Worm (Caenorhabditis elegans): ENCODE results near the gene Y43F8C.13.
A peak's percentile ranks its signal among the peaks of the same experiment; 100 is the strongest.

Gene Y43F8C.13

DNA sequence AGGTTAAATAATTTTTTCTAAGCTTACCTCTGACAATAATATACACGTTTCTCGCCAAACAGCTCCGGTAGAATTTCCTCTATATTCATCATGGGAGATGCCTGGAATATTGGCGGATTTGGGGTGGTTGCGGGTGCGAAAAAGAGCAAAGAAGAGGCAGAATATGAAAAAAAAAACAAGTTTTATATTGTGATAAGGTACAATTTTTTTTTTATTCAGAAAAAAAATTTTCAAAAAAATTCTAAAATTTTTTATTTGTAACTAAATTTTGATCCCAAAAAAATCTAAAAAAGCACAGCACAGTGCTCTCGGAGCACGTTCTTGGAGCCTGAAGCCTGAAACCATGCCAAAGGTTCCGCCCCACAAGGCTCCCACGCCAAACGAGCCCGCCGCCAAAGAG is 42.0 kb downstream of the Y43F8C.13 start, which contains the start of gene dmd-3:
dmd-3 (minus strand) TSS at position 101 of the 400 bp plus-strand sequence.
- TF ChIP-seq hlh-4 (tag; optimal IDR thresholded peaks at IDR 0.05) (no peak), fkh-4 (tag; optimal IDR thresholded peaks at IDR 0.05; ENCODE audit: borderline replicate concordance) (no peak), nhr-84 (tag; optimal IDR thresholded peaks at IDR 0.05) (no peak), pag-3 (tag; optimal IDR thresholded peaks at IDR 0.05; ENCODE audit: borderline replicate concordance, insufficient read depth) (no peak), rnt-1 (tag; optimal IDR thresholded peaks at IDR 0.05) (no peak), jun-1 (tag; optimal IDR thresholded peaks at IDR 0.05) (no peak), skn-1 (tag; optimal IDR thresholded peaks at IDR 0.05) (no peak), xbp-1 (tag; optimal IDR thresholded peaks at IDR 0.05) (no peak)

DNA sequence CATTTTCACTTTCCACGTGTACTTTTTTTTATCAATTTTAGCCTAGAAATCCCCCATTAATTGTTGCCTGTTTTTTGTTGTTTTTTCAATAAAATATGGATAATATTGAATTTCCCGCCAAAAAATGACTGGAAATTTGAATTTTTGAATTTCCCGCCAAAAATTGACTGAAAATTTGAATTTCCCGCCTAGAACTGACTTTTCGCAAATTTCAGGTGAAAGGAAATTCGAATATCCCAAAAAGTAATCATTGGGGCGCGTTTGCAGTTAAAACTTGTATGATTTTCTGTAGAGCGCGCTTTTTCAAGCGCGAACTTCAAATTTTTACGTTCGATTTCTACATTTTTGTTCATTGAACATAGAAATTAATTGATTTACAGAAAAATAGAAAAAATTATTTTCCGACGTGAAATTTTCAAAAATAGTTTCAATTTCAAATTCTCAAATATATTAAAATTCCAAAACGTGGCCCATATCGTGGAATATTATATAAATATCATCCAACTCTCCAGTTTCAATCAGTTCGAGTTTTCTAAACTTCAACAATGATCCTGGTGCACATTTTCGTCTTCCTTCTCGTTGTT is 51.5 kb downstream of the Y43F8C.13 start, which contains the start of gene Y43F8C.9:
Y43F8C.9 (plus strand) TSS at position 534 of the 584 bp plus-strand sequence.
- no peak for TF ChIP-seq Y116A8C.19 (tag; optimal IDR thresholded peaks at IDR 0.05; ENCODE audit: borderline replicate concordance)
- TF ChIP-seq efl-1 (optimal IDR thresholded peaks at IDR 0.05), result no peak
- TF ChIP-seq efl-1 (GFP tag; optimal IDR thresholded peaks at IDR 0.05 in 1 of 2), result peak in 1 of 2 experiments; percentile 25
- TF ChIP-seq xbp-1 (tag; optimal IDR thresholded peaks at IDR 0.05), result no peak
- TF ChIP-seq hlh-4 (tag; optimal IDR thresholded peaks at IDR 0.05), result no peak

ce11 chrV:19643903-19644302 is 53.3 kb downstream of the Y43F8C.13 start, which contains the start of the genes Y43F8C.7 and mrps-28:
Gene Y43F8C.7 (minus strand): TSS chrV:19644030.
Gene mrps-28 (plus strand): TSS chrV:19644239.
- TF ChIP-seq ets-5 (GFP tag; IDR thresholded peaks at IDR 0.05) (no peak), snpc-4 (tag; optimal IDR thresholded peaks at IDR 0.05) (peak; percentile 54), irx-1 (tag; optimal IDR thresholded peaks at IDR 0.05) (peak; percentile 3), aly-2 (tag; optimal IDR thresholded peaks at IDR 0.05) (peak; percentile 25), elt-3 (tag; optimal IDR thresholded peaks at IDR 0.05) (no peak), nhr-47 (tag; optimal IDR thresholded peaks at IDR 0.05) (peak; percentile 66), tbx-2 (tag; optimal IDR thresholded peaks at IDR 0.05) (peak; percentile 45), ceh-88 (GFP tag; IDR thresholded peaks at IDR 0.05) (no peak), efl-3 (GFP tag; optimal IDR thresholded peaks at IDR 0.05) (no peak), unc-30 (tag; optimal IDR thresholded peaks at IDR 0.05) (no peak), sup-37 (GFP tag; optimal IDR thresholded peaks at IDR 0.05) (no peak), nhr-76 (tag; optimal IDR thresholded peaks at IDR 0.05) (no peak), dsc-1 (tag; optimal IDR thresholded peaks at IDR 0.05) (peak; percentile 58), dpl-1 (GFP tag; optimal IDR thresholded peaks at IDR 0.05) (peak; percentile 25 to 63 (median 60)), ztf-4 (tag; optimal IDR thresholded peaks at IDR 0.05) (no peak), mef-2 (tag; optimal IDR thresholded peaks at IDR 0.05) (no peak), skn-1 (tag; optimal IDR thresholded peaks at IDR 0.05) (peak; percentile 43), lin-15B (tag; optimal IDR thresholded peaks at IDR 0.05) (no peak), nhr-84 (tag; optimal IDR thresholded peaks at IDR 0.05) (no peak), lin-35 (GFP tag; optimal IDR thresholded peaks at IDR 0.05) (peak; percentile 65 to 70), rnt-1 (tag; optimal IDR thresholded peaks at IDR 0.05) (no peak), ceh-82 (tag; optimal IDR thresholded peaks at IDR 0.05) (peak; percentile 17 to 71 (median 24)), nhr-19 (GFP tag; conservative IDR thresholded peaks at IDR 0.05) (peak; percentile 50), unc-98 (GFP tag; IDR thresholded peaks at IDR 0.05) (no peak), C04F5.9 (tag; optimal IDR thresholded peaks at IDR 0.05) (no peak), nhr-12 (tag; optimal IDR thresholded peaks at IDR 0.05) (no peak), isw-1 (GFP tag; IDR thresholded peaks at IDR 0.05) (peak; percentile 51), nhr-90 (tag; optimal IDR thresholded peaks at IDR 0.05; ENCODE audit: poor library complexity) (peak; percentile 6), snu-23 (GFP tag; optimal IDR thresholded peaks at IDR 0.05) (peak; percentile 74), nhr-85 (tag) (peak; percentile 29), ces-1 (GFP tag; optimal IDR thresholded peaks at IDR 0.05) (no peak), nhr-11 (tag; optimal IDR thresholded peaks at IDR 0.05) (no peak), pag-3 (tag; optimal IDR thresholded peaks at IDR 0.05; ENCODE audit: borderline replicate concordance, insufficient read depth) (no peak), lsy-2 (tag; optimal IDR thresholded peaks at IDR 0.05) (peak; percentile 97 to 98), C16A3.4 (tag; optimal IDR thresholded peaks at IDR 0.05) (peak; percentile 36), egl-27 (tag; optimal IDR thresholded peaks at IDR 0.05) (no peak), nhr-77 (tag; optimal IDR thresholded peaks at IDR 0.05) (peak; percentile 39), pax-3 (tag; optimal IDR thresholded peaks at IDR 0.05) (no peak), swsn-7 (tag; optimal IDR thresholded peaks at IDR 0.05) (peak; percentile 51), egl-13 (tag; optimal IDR thresholded peaks at IDR 0.05) (no peak), aha-1 (tag; optimal IDR thresholded peaks at IDR 0.05) (no peak)
